Fruit fly (Drosophila melanogaster) whole organism, prepupa: ENCODE data around the gene mRpL35.

Source experiments
- Blimp-1 ChIP-seq: fragments of 200-800 bp; sonication (Bioruptor generic); optimal IDR thresholded peaks from 3 replicates; lab custom pipeline; 2017; ENCODE audit warnings: missing biosample characterization, missing genetic modification characterization, mild to moderate bottlenecking, moderate library complexity, missing genetic modification reagents
- CG10631 ChIP-seq: fragments of 200-800 bp; sonication (Bioruptor generic); optimal IDR thresholded peaks from 2 replicates; lab custom pipeline; 2016; ENCODE audit warnings: missing biosample characterization, missing genetic modification characterization
- CG10669 ChIP-seq: fragments of 200-800 bp; sonication (Bioruptor generic); optimal IDR thresholded peaks from 3 replicates; lab custom pipeline; 2018; ENCODE audit warnings: missing biosample characterization, mild to moderate bottlenecking, missing genetic modification characterization, moderate library complexity
- CG11294 ChIP-seq: fragments of 200-800 bp; sonication (Bioruptor generic); IDR thresholded peaks from 2 replicates; pipeline ENCODE4 v1.3.6; 2022; ENCODE audit warnings: missing biosample characterization, missing genetic modification characterization
- CG11762 ChIP-seq: fragments of 200-800 bp; sonication (Bioruptor generic); optimal IDR thresholded peaks from 3 replicates; lab custom pipeline; 2016; ENCODE audit warnings: missing biosample characterization, missing genetic modification characterization; ENCODE audit not compliant: insufficient read depth
- CG11902 ChIP-seq: fragments of 200-800 bp; sonication (Bioruptor generic); optimal IDR thresholded peaks from 3 replicates; lab custom pipeline; 2016; ENCODE audit warnings: missing biosample characterization, missing genetic modification characterization
- CG1621 ChIP-seq: fragments of 200-800 bp; sonication (Bioruptor generic); optimal IDR thresholded peaks from 3 replicates; lab custom pipeline; 2018; ENCODE audit warnings: missing biosample characterization, mild to moderate bottlenecking, missing genetic modification characterization
- CG16779 ChIP-seq: fragments of 200-800 bp; sonication (Bioruptor generic); optimal IDR thresholded peaks from 3 replicates; lab custom pipeline; 2017; ENCODE audit warnings: missing biosample characterization, mild to moderate bottlenecking, missing genetic modification characterization
- CG3032 ChIP-seq: fragments of 200-800 bp; optimal IDR thresholded peaks from 2 replicates; lab custom pipeline; 2019; ENCODE audit warnings: missing biosample characterization, mild to moderate bottlenecking, missing genetic modification characterization, moderate library complexity
- CG31627 ChIP-seq: fragments of 200-800 bp; sonication (Bioruptor generic); optimal IDR thresholded peaks from 3 replicates; lab custom pipeline; 2016; ENCODE audit warnings: missing biosample characterization, missing genetic modification characterization
- CG32006 ChIP-seq: fragments of 200-800 bp; sonication (Bioruptor generic); optimal IDR thresholded peaks from 3 replicates; lab custom pipeline; 2017; ENCODE audit warnings: missing biosample characterization, mild to moderate bottlenecking, missing genetic modification characterization
- CG6163 ChIP-seq: fragments of 200-800 bp; sonication (Bioruptor generic); IDR thresholded peaks from 3 replicates; pipeline ENCODE4 v1.3.6; 2022; ENCODE audit warnings: missing biosample characterization, missing genetic modification characterization
- CG6792 ChIP-seq: fragments of 200-800 bp; sonication (Bioruptor generic); optimal IDR thresholded peaks from 3 replicates; lab custom pipeline; 2016; ENCODE audit warnings: missing biosample characterization, missing genetic modification characterization
- CG6854 ChIP-seq: fragments of 200-800 bp; sonication (Bioruptor generic); optimal IDR thresholded peaks from 2 replicates; lab custom pipeline; 2017; ENCODE audit warnings: missing biosample characterization, mild to moderate bottlenecking, missing genetic modification characterization
- CG7368 ChIP-seq: fragments of 200-800 bp; sonication (Bioruptor generic); optimal IDR thresholded peaks from 3 replicates; lab custom pipeline; 2016; ENCODE audit warnings: missing biosample characterization, missing genetic modification characterization
- CG8119 ChIP-seq: fragments of 200-800 bp; sonication (Bioruptor generic); IDR thresholded peaks from 3 replicates; pipeline ENCODE4 v1.3.6; 2022; ENCODE audit warnings: missing biosample characterization, missing genetic modification characterization
- CG8319 ChIP-seq: fragments of 200-800 bp; sonication (Bioruptor generic); optimal IDR thresholded peaks from 3 replicates; lab custom pipeline; 2016; ENCODE audit warnings: missing biosample characterization, missing genetic modification characterization
- CG8632 ChIP-seq: fragments of 200-800 bp; sonication (Bioruptor generic); optimal IDR thresholded peaks from 3 replicates; lab custom pipeline; 2016; ENCODE audit warnings: missing biosample characterization, missing genetic modification characterization
- Eip75B ChIP-seq: fragments of 200-800 bp; sonication (Bioruptor generic); optimal IDR thresholded peaks from 3 replicates; lab custom pipeline; 2016; ENCODE audit warnings: missing biosample characterization, missing genetic modification characterization
- Eip78C ChIP-seq: fragments of 200-800 bp; sonication (Bioruptor generic); peaks from one replicate; lab custom pipeline; 2016; ENCODE audit warnings: missing biosample characterization, missing genetic modification characterization
- Eip93F ChIP-seq: fragments of 200-800 bp; sonication (Bioruptor generic); optimal IDR thresholded peaks from 2 replicates; lab custom pipeline; 2016; ENCODE audit warnings: missing biosample characterization, mild to moderate bottlenecking, missing genetic modification characterization
- Ets21C ChIP-seq: fragments of 200-800 bp; sonication (Bioruptor generic); optimal IDR thresholded peaks from 3 replicates; lab custom pipeline; 2016; ENCODE audit warnings: missing biosample characterization, missing genetic modification characterization
- Gug ChIP-seq: fragments of 200-800 bp; sonication (Bioruptor generic); IDR thresholded peaks from 2 replicates; pipeline ENCODE4 v1.3.6; 2022; ENCODE audit warnings: missing biosample characterization, missing genetic modification characterization
- Hr39 ChIP-seq: fragments of 200-800 bp; sonication (Bioruptor generic); optimal IDR thresholded peaks from 2 replicates; lab custom pipeline; 2016; ENCODE audit warnings: missing biosample characterization, missing genetic modification characterization
- Lpt ChIP-seq: fragments of 200-800 bp; sonication (Bioruptor generic); optimal IDR thresholded peaks from 3 replicates; lab custom pipeline; 2016; ENCODE audit warnings: missing biosample characterization, missing genetic modification characterization
- Met ChIP-seq: fragments of 200-800 bp; sonication (Bioruptor generic); optimal IDR thresholded peaks from 3 replicates; lab custom pipeline; 2016; ENCODE audit warnings: missing biosample characterization, missing genetic modification characterization
- Smox ChIP-seq: fragments of 200-800 bp; sonication (Bioruptor generic); optimal IDR thresholded peaks from 3 replicates; lab custom pipeline; 2016; ENCODE audit warnings: missing biosample characterization, missing genetic modification characterization
- Sox102F ChIP-seq: fragments of 200-800 bp; sonication (Bioruptor generic); optimal IDR thresholded peaks from 2 replicates; lab custom pipeline; 2016; ENCODE audit warnings: missing biosample characterization, mild to moderate bottlenecking, missing genetic modification characterization
- Sox14 ChIP-seq: fragments of 200-800 bp; sonication (Bioruptor generic); optimal IDR thresholded peaks from 3 replicates; lab custom pipeline; 2016; ENCODE audit warnings: missing biosample characterization, missing genetic modification characterization
- Sox15 ChIP-seq: fragments of 200-800 bp; sonication (Bioruptor generic); optimal IDR thresholded peaks from 3 replicates; lab custom pipeline; 2016; ENCODE audit warnings: missing biosample characterization, missing genetic modification characterization
- achi ChIP-seq: fragments of 200-800 bp; sonication (Bioruptor generic); optimal IDR thresholded peaks from 3 replicates; lab custom pipeline; 2016; ENCODE audit warnings: missing biosample characterization, missing genetic modification characterization
- acj6 ChIP-seq: fragments of 200-800 bp; sonication (Bioruptor generic); optimal IDR thresholded peaks from 3 replicates; lab custom pipeline; 2016; ENCODE audit warnings: missing biosample characterization, missing genetic modification characterization
- cyc ChIP-seq: fragments of 200-800 bp; sonication (Bioruptor generic); optimal IDR thresholded peaks from 3 replicates; lab custom pipeline; 2016; ENCODE audit warnings: missing biosample characterization, missing genetic modification characterization
- dsx ChIP-seq: fragments of 200-800 bp; optimal IDR thresholded peaks from 3 replicates; lab custom pipeline; 2019; ENCODE audit warnings: missing biosample characterization, mild to moderate bottlenecking, missing genetic modification characterization, moderate library complexity; ENCODE audit not compliant: poor library complexity, severe bottlenecking
- esn ChIP-seq: fragments of 200-800 bp; sonication (Bioruptor generic); optimal IDR thresholded peaks from 2 replicates; lab custom pipeline; 2016; ENCODE audit warnings: missing biosample characterization, mild to moderate bottlenecking, missing genetic modification characterization, moderate library complexity
- fd85E ChIP-seq: fragments of 200-800 bp; sonication (Bioruptor generic); optimal IDR thresholded peaks from 3 replicates; lab custom pipeline; 2016; ENCODE audit warnings: missing biosample characterization, missing genetic modification characterization
- lz ChIP-seq: fragments of 200-800 bp; sonication (Bioruptor generic); optimal IDR thresholded peaks from 3 replicates; lab custom pipeline; 2016; ENCODE audit warnings: missing biosample characterization, missing genetic modification characterization
- net ChIP-seq: fragments of 200-800 bp; sonication (Bioruptor generic); optimal IDR thresholded peaks from 3 replicates; lab custom pipeline; 2016; ENCODE audit warnings: missing biosample characterization, missing genetic modification characterization
- pdm3 ChIP-seq: fragments of 200-800 bp; sonication (Bioruptor generic); optimal IDR thresholded peaks from 3 replicates; lab custom pipeline; 2016; ENCODE audit warnings: missing biosample characterization, missing genetic modification characterization
- spab ChIP-seq: fragments of 200-800 bp; sonication (Bioruptor generic); optimal IDR thresholded peaks from 2 replicates; lab custom pipeline; 2017; ENCODE audit warnings: missing biosample characterization, mild to moderate bottlenecking, missing genetic modification characterization, missing genetic modification reagents
- ss ChIP-seq, 2 experiments: fragments of 200-800 bp; sonication (Bioruptor generic); optimal IDR thresholded peaks; 2 replicates in 1 of 2; 3 replicates in 1 of 2; lab custom pipeline; 2017 to 2018; ENCODE audit warnings: mild to moderate bottlenecking in 2 of 2, missing biosample characterization in 2 of 2, missing genetic modification characterization in 2 of 2, moderate library complexity in 1 of 2
- svp ChIP-seq: fragments of 200-800 bp; sonication (Bioruptor generic); peaks from one replicate; lab custom pipeline; 2016; ENCODE audit warnings: missing biosample characterization, missing genetic modification characterization
- topi ChIP-seq: fragments of 200-800 bp; sonication (Bioruptor generic); optimal IDR thresholded peaks from 3 replicates; lab custom pipeline; 2016; ENCODE audit warnings: missing biosample characterization, missing genetic modification characterization
- vri ChIP-seq: fragments of 200-800 bp; sonication (Bioruptor generic); optimal IDR thresholded peaks from 3 replicates; lab custom pipeline; 2016; ENCODE audit warnings: missing biosample characterization, mild to moderate bottlenecking, missing genetic modification characterization

The mRpL35 gene

dm6 chr3R:22003508-22003907, 19.8 kb upstream of the mRpL35 start:
- no peak for TF ChIP-seq CG11294
- peak; percentile 84 for TF ChIP-seq Eip93F (GFP tag; lab: Kevin White, UChicago)
- no peak for TF ChIP-seq Blimp-1 (GFP tag; lab: Kevin White, UChicago)
- no peak for TF ChIP-seq fd85E (GFP tag; lab: Kevin White, UChicago)
- no peak for TF ChIP-seq pdm3 (GFP tag; lab: Kevin White, UChicago)
- no peak for TF ChIP-seq Eip75B
- no peak for TF ChIP-seq Eip78C
- TF ChIP-seq CG8632 (GFP tag; lab: Kevin White, UChicago) = no peak

- TF ChIP-seq CG7368 (GFP tag; lab: Kevin White, UChicago) (no peak), dsx (GFP tag; lab: Kevin White, UChicago) (no peak), fd85E (GFP tag; lab: Kevin White, UChicago) (no peak), CG10631 (no peak), CG1621 (tag; lab: Kevin White, UChicago) (no peak), CG10669 (GFP tag; lab: Kevin White, UChicago) (no peak), CG11762 (GFP tag; lab: Kevin White, UChicago) (no peak), spab (GFP tag; lab: Kevin White, UChicago) (no peak), cyc (GFP tag; lab: Kevin White, UChicago) (no peak), Hr39 (no peak), CG11902 (GFP tag; lab: Kevin White, UChicago) (no peak), CG11294 (no peak), CG8119 (GFP tag; lab: Robert Waterston, UW) (no peak), CG6854 (GFP tag; lab: Kevin White, UChicago) (no peak), Smox (no peak), Met (no peak)
These were observed 8.9 kb upstream of the mRpL35 start, which contains the start of gene Theg for dm6 chr3R:22014397-22014796. TSS of gene Theg (plus strand) at chr3R:22014697.

- TF ChIP-seq CG8319 (GFP tag; lab: Kevin White, UChicago) = no peak
- TF ChIP-seq Eip75B = no peak
- TF ChIP-seq CG31627 (GFP tag; lab: Kevin White, UChicago) = peak; percentile 53
- TF ChIP-seq spab (GFP tag; lab: Kevin White, UChicago) = no peak
- peak; percentile 21 for TF ChIP-seq CG11902 (GFP tag; lab: Kevin White, UChicago)
- peak; percentile 30 for TF ChIP-seq dsx (GFP tag; lab: Kevin White, UChicago)
- peak; percentile 56 for TF ChIP-seq cyc (GFP tag; lab: Kevin White, UChicago)
- peak; percentile 54 for TF ChIP-seq topi
- no peak for TF ChIP-seq Lpt (GFP tag; lab: Kevin White, UChicago)
- peak; percentile 10 for TF ChIP-seq CG10631
- TF ChIP-seq Smox = no peak
- TF ChIP-seq acj6 (GFP tag; lab: Kevin White, UChicago) = peak; percentile 50
- no peak for TF ChIP-seq net
- TF ChIP-seq CG6163 (GFP tag; lab: Robert Waterston, UW) = no peak; the same call in 1 of the 3 replicates
- no peak for TF ChIP-seq Sox102F (GFP tag; lab: Kevin White, UChicago)
- peak; percentile 70 for TF ChIP-seq vri (GFP tag; lab: Kevin White, UChicago)
- TF ChIP-seq ss (GFP tag; optimal IDR thresholded peaks at IDR 0.05; lab: Kevin White, UChicago) = peak in 1 of 2 experiments; percentile 26
- peak; percentile 29 for TF ChIP-seq CG6792 (GFP tag; lab: Kevin White, UChicago)
- TF ChIP-seq svp = no peak
- no peak for TF ChIP-seq CG16779
- TF ChIP-seq Ets21C (GFP tag; lab: Kevin White, UChicago) = peak; percentile 29
- no peak for TF ChIP-seq achi (GFP tag; lab: Kevin White, UChicago)
- TF ChIP-seq CG8632 (GFP tag; lab: Kevin White, UChicago) = no peak
- TF ChIP-seq Eip78C = peak; percentile 76
- TF ChIP-seq esn (GFP tag; lab: Kevin White, UChicago) = peak; percentile 64
- TF ChIP-seq Sox14 (GFP tag; lab: Kevin White, UChicago) = peak; percentile 55
- peak; percentile 55 for TF ChIP-seq Hr39
- no peak for TF ChIP-seq CG32006 (GFP tag; lab: Kevin White, UChicago)
- peak; percentile 46 for TF ChIP-seq CG3032
- TF ChIP-seq CG1621 (tag; lab: Kevin White, UChicago) = no peak
- no peak for TF ChIP-seq CG6854 (GFP tag; lab: Kevin White, UChicago)
- TF ChIP-seq lz = peak; percentile 62
- TF ChIP-seq CG11762 (GFP tag; lab: Kevin White, UChicago) = no peak
- TF ChIP-seq CG8119 (GFP tag; lab: Robert Waterston, UW) = no peak; the same call in 2 of the 3 replicates
- no peak for TF ChIP-seq CG11294
- TF ChIP-seq Gug = no peak
- peak; percentile 16 for TF ChIP-seq Sox15
These were observed 4.4 kb upstream of the mRpL35 start, which contains the start of gene Idh3b for dm6 chr3R:22018777-22019420. TSS of gene Idh3b (minus strand) at chr3R:22019382.
